Worm (Caenorhabditis elegans) whole organism, L4/young adult: Measurements from ENCODE around the gene R04D3.3.

Experiments
- W03F9.2 ChIP-seq: fragments of 150-350 bp; optimal IDR thresholded peaks from 2 replicates; lab custom pipeline; 2014; ENCODE audit warnings: missing biosample characterization, missing genetic modification characterization
- dao-5 ChIP-seq: sonication (generic microtip); optimal IDR thresholded peaks from 2 replicates; lab custom pipeline; 2016; ENCODE audit warnings: missing genotype, missing genetic modification characterization, moderate library complexity, missing compliant biosample characterization
- him-1 ChIP-seq: sonication (generic microtip); optimal IDR thresholded peaks from 2 replicates; lab custom pipeline; 2016; ENCODE audit warnings: missing genotype, missing genetic modification reagents, missing genetic modification characterization, missing compliant biosample characterization

DNA sequence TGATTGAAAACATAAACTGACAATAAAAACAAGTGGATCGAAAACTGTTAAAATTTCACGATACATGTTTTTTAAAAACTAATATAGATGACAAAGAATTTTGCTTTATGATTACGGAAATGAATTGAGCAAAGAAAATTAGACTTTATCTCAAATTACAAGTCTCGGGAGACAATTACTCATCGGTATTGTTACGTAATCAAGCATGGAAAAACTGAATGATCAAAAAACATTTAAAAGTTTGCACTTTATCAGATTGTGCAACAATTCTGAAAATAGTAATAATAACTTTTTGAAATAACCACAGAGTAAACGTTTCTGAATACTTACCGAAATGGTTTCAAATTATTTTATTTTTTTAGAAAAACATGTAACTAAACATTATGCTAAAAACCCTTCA, 15.3 kb upstream of the R04D3.3 start, which contains the start of gene srd-43:
- no peak for TF ChIP-seq dao-5
- TF ChIP-seq him-1 (tag; lab: Kevin White, UChicago), result no peak
- no peak for TF ChIP-seq W03F9.2
